Worm (Caenorhabditis elegans) whole organism, L4 larva: ENCODE results near the gene F32H5.4.

Source experiments
- F10B5.3 ChIP-seq: sonication (generic microtip); optimal IDR thresholded peaks from 2 replicates; lab custom pipeline; 2016; ENCODE audit warnings: mild to moderate bottlenecking, missing genetic modification characterization, missing compliant biosample characterization
- F26F4.8 ChIP-seq: fragments of 200-800 bp; sonication (Bioruptor generic); conservative IDR thresholded peaks from 2 replicates; pipeline ENCODE4 v1.3.6; 2022; ENCODE audit warnings: missing genetic modification characterization, missing compliant biosample characterization
- F49E8.2 ChIP-seq: sonication (generic microtip); optimal IDR thresholded peaks from 2 replicates; lab custom pipeline; 2016; ENCODE audit warnings: missing compliant biosample characterization, mild to moderate bottlenecking, missing genetic modification characterization, borderline replicate concordance
- Y105C5A.15 ChIP-seq: fragments of 200-800 bp; sonication (Bioruptor generic); IDR thresholded peaks from 2 replicates; pipeline ENCODE4 v1.3.6; 2022; ENCODE audit warnings: missing genetic modification characterization, missing compliant biosample characterization
- Y48G9A.11 ChIP-seq: fragments of 200-800 bp; sonication (Bioruptor generic); IDR thresholded peaks from 2 replicates; pipeline ENCODE4 v1.3.6; 2022; ENCODE audit warnings: missing genetic modification reagents, missing genetic modification characterization, missing compliant biosample characterization
- Y75B8A.6 ChIP-seq: fragments of 200-800 bp; sonication (Bioruptor generic); IDR thresholded peaks from 2 replicates; pipeline ENCODE4 v1.3.6; 2022; ENCODE audit warnings: missing genetic modification reagents, missing genetic modification characterization, missing compliant biosample characterization
- aha-1 ChIP-seq: fragments of 150-350 bp; peaks from one replicate; lab custom pipeline; 2014; ENCODE audit warnings: missing biosample characterization, missing genetic modification characterization
- daf-8 ChIP-seq: fragments of 200-800 bp; sonication (Bioruptor generic); IDR thresholded peaks from 2 replicates; pipeline ENCODE4 v1.3.6; 2022; ENCODE audit warnings: missing genetic modification characterization, missing compliant biosample characterization
- dmd-8 ChIP-seq: fragments of 200-800 bp; sonication (Bioruptor generic); IDR thresholded peaks from 2 replicates; pipeline ENCODE4 v1.3.6; 2022; ENCODE audit warnings: missing genetic modification characterization, missing compliant biosample characterization
- dmd-9 ChIP-seq: fragments of 200-800 bp; sonication (Bioruptor generic); IDR thresholded peaks from 2 replicates; pipeline ENCODE4 v1.3.6; 2022; ENCODE audit warnings: missing genetic modification reagents, missing genetic modification characterization, missing compliant biosample characterization
- dve-1 ChIP-seq: sonication (generic microtip); optimal IDR thresholded peaks from 2 replicates; lab custom pipeline; 2017; ENCODE audit warnings: antibody characterized with exemption, mild to moderate bottlenecking, missing genetic modification characterization, missing compliant biosample characterization; ENCODE audit not compliant: insufficient read depth
- hlh-11 ChIP-seq: fragments of 200-800 bp; sonication (Bioruptor generic); optimal IDR thresholded peaks from 2 replicates; lab custom pipeline; 2018; ENCODE audit warnings: mild to moderate bottlenecking, missing genetic modification characterization, missing compliant biosample characterization
- lin-38 ChIP-seq: fragments of 200-800 bp; sonication (Bioruptor generic); IDR thresholded peaks from 2 replicates; pipeline ENCODE4 v1.3.6; 2022; ENCODE audit warnings: missing genetic modification reagents, missing genetic modification characterization, missing compliant biosample characterization
- lin-39 ChIP-seq: fragments of 150-350 bp; optimal IDR thresholded peaks from 2 replicates; lab custom pipeline; 2014; ENCODE audit warnings: missing biosample characterization, missing genetic modification reagents, missing genetic modification characterization
- lsy-2 ChIP-seq, 2 experiments: fragments of 150-350 bp in 1 of 2; sonication (generic microtip) in 1 of 2; optimal IDR thresholded peaks; 2 replicates each; lab custom pipeline; 2014 to 2017; ENCODE audit warnings: missing biosample characterization in 2 of 2, missing genetic modification characterization in 2 of 2
- madf-5 ChIP-seq, 2 experiments: fragments of 200-800 bp; sonication (Bioruptor generic); IDR thresholded peaks; 2 replicates each; pipeline ENCODE4 v1.3.6; 2022; ENCODE audit warnings: missing compliant biosample characterization in 2 of 2, missing genetic modification characterization in 2 of 2
- mdl-1 ChIP-seq, 2 experiments: fragments of 150-350 bp in 1 of 2; sonication (generic microtip) in 1 of 2; optimal IDR thresholded peaks; 2 replicates each; lab custom pipeline; 2014 to 2017; ENCODE audit warnings: missing biosample characterization in 2 of 2, missing genetic modification characterization in 2 of 2
- mdt-29 ChIP-seq: fragments of 200-800 bp; sonication (Bioruptor generic); IDR thresholded peaks from 2 replicates; pipeline ENCODE4 v1.3.6; 2022; ENCODE audit warnings: missing genetic modification reagents, missing genetic modification characterization, missing compliant biosample characterization
- mxl-2 ChIP-seq: fragments of 200-800 bp; sonication (Bioruptor generic); conservative IDR thresholded peaks from 2 replicates; pipeline ENCODE4 v1.3.6; 2022; ENCODE audit warnings: missing genetic modification reagents, missing genetic modification characterization, missing compliant biosample characterization
- nhr-11 ChIP-seq: fragments of 150-350 bp; optimal IDR thresholded peaks from 2 replicates; lab custom pipeline; 2014; ENCODE audit warnings: missing biosample characterization, missing genetic modification characterization
- nhr-42 ChIP-seq: fragments of 200-800 bp; sonication (Bioruptor generic); IDR thresholded peaks from 2 replicates; pipeline ENCODE4 v1.3.6; 2022; ENCODE audit warnings: missing genetic modification characterization, missing compliant biosample characterization
- nhr-48 ChIP-seq: sonication (generic microtip); optimal IDR thresholded peaks from 2 replicates; lab custom pipeline; 2016; ENCODE audit warnings: mild to moderate bottlenecking, missing genetic modification characterization, missing compliant biosample characterization
- pha-4 ChIP-seq, 2 experiments: fragments of 150-350 bp in 1 of 2; fragments of 200-800 bp in 1 of 2; sonication (Bioruptor generic) in 1 of 2; IDR thresholded peaks in 1 of 2; optimal IDR thresholded peaks in 1 of 2; 2 replicates each; pipeline versions ENCODE4 v1.3.6 to Lab custom; 2014 to 2022; ENCODE audit warnings: missing genetic modification characterization in 2 of 2, missing genetic modification reagents in 2 of 2, missing biosample characterization in 1 of 2, missing compliant biosample characterization in 1 of 2
- pqm-1 ChIP-seq: sonication (generic microtip); optimal IDR thresholded peaks from 2 replicates; lab custom pipeline; 2017; ENCODE audit warnings: missing biosample characterization, missing genetic modification characterization
- saeg-2 ChIP-seq: fragments of 200-800 bp; sonication (Bioruptor generic); IDR thresholded peaks from 2 replicates; pipeline ENCODE4 v1.3.6; 2022; ENCODE audit warnings: missing genetic modification reagents, missing genetic modification characterization, missing compliant biosample characterization
- set-16 ChIP-seq: fragments of 200-800 bp; sonication (Bioruptor generic); IDR thresholded peaks from 2 replicates; pipeline ENCODE4 v1.3.6; 2022; ENCODE audit warnings: missing genetic modification reagents, missing genetic modification characterization, missing compliant biosample characterization
- spr-1 ChIP-seq: sonication (generic microtip); optimal IDR thresholded peaks from 2 replicates; lab custom pipeline; 2016; ENCODE audit warnings: mild to moderate bottlenecking, missing genetic modification characterization, missing compliant biosample characterization
- unc-62 ChIP-seq, 3 experiments: fragments of 150-350 bp in 1 of 3; sonication (generic microtip); optimal IDR thresholded peaks in 2 of 3; peaks in 1 of 3; 1 replicate in 1 of 3; 2 replicates in 2 of 3; lab custom pipeline; 2014 to 2017; ENCODE audit warnings: missing biosample characterization in 3 of 3, missing genetic modification characterization in 3 of 3, missing genetic modification reagents in 3 of 3, missing genotype in 1 of 3
- zip-2 ChIP-seq: fragments of 150-350 bp; optimal IDR thresholded peaks from 2 replicates; lab custom pipeline; 2014; ENCODE audit warnings: missing biosample characterization, missing genetic modification characterization
- ztf-7 ChIP-seq: fragments of 150-350 bp; optimal IDR thresholded peaks from 2 replicates; lab custom pipeline; 2014; ENCODE audit warnings: missing biosample characterization, missing genetic modification characterization

F32H5.4 gene

DNA sequence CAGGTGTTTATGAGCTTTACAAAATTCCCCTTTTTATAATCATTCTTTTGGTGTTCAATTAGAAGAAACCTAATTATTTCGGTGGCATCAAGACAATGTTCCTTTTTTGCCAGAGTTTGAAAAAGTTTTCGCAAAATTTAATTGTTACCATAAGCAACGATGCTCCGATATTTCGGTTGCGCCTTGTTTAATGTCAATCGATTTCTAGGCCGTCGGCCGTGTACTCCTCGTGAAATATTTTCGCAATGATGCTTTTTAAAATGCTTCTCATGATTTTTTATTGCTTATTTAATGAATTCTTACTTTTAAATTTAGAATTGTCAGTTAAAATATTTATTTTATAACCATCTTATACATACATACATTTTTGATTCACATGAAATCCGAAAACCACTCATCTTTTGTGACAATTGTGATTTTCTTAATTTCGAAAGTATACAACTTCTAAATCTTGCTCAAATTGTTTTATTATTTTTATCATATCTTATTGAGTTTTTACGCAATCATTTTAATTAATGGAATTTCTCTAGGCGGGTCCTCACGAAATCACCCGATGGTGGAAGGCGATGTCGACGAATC, 47.2 kb upstream of the F32H5.4 start, which contains the start of gene C50B6.3 (continued):
- TF ChIP-seq mdt-29 = no peak
- TF ChIP-seq daf-8 (GFP tag; lab: Robert Waterston, UW) = no peak
- no peak for TF ChIP-seq nhr-42 (GFP tag; lab: Robert Waterston, UW)
- no peak for TF ChIP-seq pqm-1 (tag; lab: Kevin White, UChicago)
- TF ChIP-seq F10B5.3 = no peak
- peak in 1 of 2 experiments; percentile 93 for TF ChIP-seq lsy-2 (tag; optimal IDR thresholded peaks at IDR 0.05; lab: Kevin White, UChicago)
- TF ChIP-seq F49E8.2 (tag; lab: Kevin White, UChicago) = no peak
- TF ChIP-seq dmd-8 (GFP tag; lab: Robert Waterston, UW) = no peak
- no peak for TF ChIP-seq mxl-2 (GFP tag; lab: Robert Waterston, UW)
- TF ChIP-seq spr-1 (tag; lab: Kevin White, UChicago) = no peak
- no peak for TF ChIP-seq pha-4 (GFP tag; IDR thresholded peaks at IDR 0.05; lab: Robert Waterston, UW)
- TF ChIP-seq pha-4 (tag; optimal IDR thresholded peaks at IDR 0.05; lab: Kevin White, UChicago) = no peak
- TF ChIP-seq saeg-2 (GFP tag; lab: Robert Waterston, UW) = no peak
- TF ChIP-seq nhr-11 (tag; lab: Kevin White, UChicago) = no peak
- no peak for TF ChIP-seq Y75B8A.6 (GFP tag; lab: Robert Waterston, UW)
- TF ChIP-seq dve-1 (tag; lab: Kevin White, UChicago) = peak; percentile 80
- no peak for TF ChIP-seq mdl-1 (tag; optimal IDR thresholded peaks at IDR 0.05; lab: Kevin White, UChicago)
- no peak for TF ChIP-seq ztf-7 (tag; lab: Kevin White, UChicago)
- peak; percentile 71 for TF ChIP-seq lin-38 (GFP tag; lab: Robert Waterston, UW)
- TF ChIP-seq dmd-9 (GFP tag; lab: Robert Waterston, UW) = peak; percentile 67; the same call in 1 of the 2 replicates
- TF ChIP-seq zip-2 = peak; percentile 1
- peak; percentile 26 for TF ChIP-seq nhr-48 (tag; lab: Kevin White, UChicago)
- peak; percentile 96 for TF ChIP-seq Y48G9A.11 (GFP tag; lab: Robert Waterston, UW)
- peak; percentile 41 for TF ChIP-seq hlh-11 (tag; lab: Kevin White, UChicago)

DNA sequence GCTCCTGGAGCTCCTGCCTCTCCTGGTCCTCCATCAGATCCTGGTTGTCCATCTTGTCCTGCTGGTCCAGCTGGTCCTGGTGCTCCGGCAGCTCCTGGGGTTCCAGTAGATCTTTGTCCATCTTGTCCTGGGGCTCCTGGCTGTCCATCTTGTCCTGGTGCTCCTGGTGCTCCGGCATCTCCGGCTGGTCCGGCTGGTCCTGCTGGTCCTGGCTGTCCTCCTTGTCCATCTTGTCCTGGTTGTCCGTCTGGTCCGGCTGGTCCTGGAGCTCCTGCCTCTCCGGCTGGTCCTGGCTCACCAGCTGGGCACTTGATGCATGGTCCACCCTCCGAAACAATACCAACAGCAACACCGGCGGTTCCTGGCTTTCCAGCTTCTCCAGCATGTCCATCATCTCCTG, 43.1 kb upstream of the F32H5.4 start:
- 0 out of 2 replicates have a peak, but pooled peaks have one; percentile 10 for TF ChIP-seq dmd-8 (GFP tag; lab: Robert Waterston, UW)
- TF ChIP-seq madf-5 (GFP tag; IDR thresholded peaks at IDR 0.05; lab: Robert Waterston, UW) = 0 out of 4 replicates have a peak, but pooled peaks of 1 of the 2 experiments have one; percentile 7
- TF ChIP-seq set-16 (GFP tag; lab: Robert Waterston, UW) = peak; percentile 98

DNA sequence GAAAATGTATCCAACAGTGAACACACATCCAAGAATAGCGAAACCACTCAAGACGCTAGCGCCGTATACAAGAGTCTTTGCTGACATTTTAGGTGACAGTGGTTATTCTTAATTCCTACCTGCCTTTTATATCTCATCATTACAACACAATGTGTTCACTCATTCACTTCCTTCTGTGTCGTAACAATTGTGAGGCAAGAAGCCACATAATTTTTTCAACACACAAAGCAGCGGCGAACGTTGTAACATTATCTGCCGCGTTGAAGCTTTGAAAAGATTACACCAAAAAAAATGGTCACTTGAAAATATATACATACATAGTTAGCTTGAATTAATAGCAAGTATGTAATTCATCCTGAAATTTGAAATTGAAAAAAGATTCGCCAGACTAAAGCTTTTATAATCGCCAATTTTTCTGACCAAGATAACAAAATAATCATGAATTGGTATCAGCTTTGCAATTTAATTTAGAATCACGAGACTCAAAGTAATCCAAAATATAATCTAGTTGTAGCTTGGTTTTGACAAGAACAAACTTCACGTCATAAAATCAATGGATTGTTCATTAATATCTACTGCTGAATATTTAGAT, 42.3 kb upstream of the F32H5.4 start, which contains the start of the genes col-161 and srh-18:
col-161 (minus strand) TSS at position 101 of the 592 bp plus-strand sequence.
srh-18 (plus strand) TSS at position 542 of the 592 bp plus-strand sequence.
- no peak for TF ChIP-seq Y105C5A.15
- TF ChIP-seq aha-1 (tag; lab: Kevin White, UChicago) = peak; percentile 33
- TF ChIP-seq F26F4.8 = no peak

DNA sequence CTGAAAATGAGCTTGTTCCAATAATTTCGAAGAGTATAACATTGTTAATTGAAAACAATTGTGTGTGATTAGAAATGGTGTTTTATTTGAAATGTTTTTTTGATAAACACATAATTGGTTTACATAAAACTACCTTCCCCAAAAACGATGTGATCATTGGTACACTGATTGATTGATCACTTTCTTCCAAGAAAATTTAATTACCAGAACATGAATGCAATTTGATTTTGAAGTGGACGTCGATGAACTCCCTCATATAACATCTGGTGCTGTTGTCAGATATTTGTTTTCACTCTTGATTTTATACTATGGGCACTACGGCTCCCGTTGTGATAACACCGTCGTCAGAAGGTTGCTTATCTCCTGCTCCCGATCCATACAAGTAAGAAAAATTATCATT, 39.7 kb upstream of the F32H5.4 start, which contains the start of gene srh-15:
srh-15 (plus strand) TSS at position 301 of the 400 bp plus-strand sequence.
- TF ChIP-seq unc-62 (GFP tag; optimal IDR thresholded peaks at IDR 0.05 in 1 of 2; lab: Kevin White, UChicago) (peak in 1 of 2 experiments; percentile 73), unc-62 (tag; optimal IDR thresholded peaks at IDR 0.05; lab: Kevin White, UChicago) (no peak), mxl-2 (GFP tag; lab: Robert Waterston, UW) (no peak), lin-39 (no peak)
- TF ChIP-seq, all 104 proteins: peak for 1
